Fruit fly (Drosophila melanogaster) whole organism, pupa: ENCODE results near the gene AkhR.

Source experiments
- CG10348 ChIP-seq: fragments of 200-800 bp; sonication (Bioruptor generic); IDR thresholded peaks from 2 replicates; pipeline ENCODE4 v1.3.6; 2022; ENCODE audit warnings: missing biosample characterization, missing genetic modification characterization
- CG17806 ChIP-seq: fragments of 200-800 bp; sonication (Bioruptor generic); optimal IDR thresholded peaks from 2 replicates; lab custom pipeline; 2018; ENCODE audit warnings: missing biosample characterization, mild to moderate bottlenecking, missing genetic modification characterization, moderate library complexity

- no peak for TF ChIP-seq CG17806
- no peak for TF ChIP-seq CG10348 (GFP tag; lab: Robert Waterston, UW)
Observed at dm6 chr2L:6747814-6748213, 31.8 kb upstream of the AkhR start, which contains the start of gene CG44271.
